Worm (Caenorhabditis elegans): ENCODE data around the gene mct-4.

- peak; percentile 53 for TF ChIP-seq nhr-90 (tag; optimal IDR thresholded peaks at IDR 0.05)
- no peak for TF ChIP-seq mes-4 (tag; optimal IDR thresholded peaks at IDR 0.05)
- TF ChIP-seq tbp1 (GFP tag; optimal IDR thresholded peaks at IDR 0.05) = peak; percentile 16
- no peak for TF ChIP-seq hsf-1 (GFP tag; IDR thresholded peaks at IDR 0.05)
- peak; percentile 48 for TF ChIP-seq unc-62 (GFP tag; optimal IDR thresholded peaks at IDR 0.05)
- no peak for TF ChIP-seq lin-35 (GFP tag; optimal IDR thresholded peaks at IDR 0.05)
These were observed 41.3 kb upstream of the mct-4 start, which contains the start of gene calu-1 for ce11 chrX:4970863-4971345.

All from whole organism, young adult.